Worm (Caenorhabditis elegans) whole organism, L4/young adult: ENCODE measurements around the gene K11D12.8.

Source experiments
- W03F9.2 ChIP-seq: fragments of 150-350 bp; optimal IDR thresholded peaks from 2 replicates; lab custom pipeline; 2014; ENCODE audit warnings: missing biosample characterization, missing genetic modification characterization
- dao-5 ChIP-seq: sonication (generic microtip); optimal IDR thresholded peaks from 2 replicates; lab custom pipeline; 2016; ENCODE audit warnings: missing genotype, missing genetic modification characterization, moderate library complexity, missing compliant biosample characterization
- him-1 ChIP-seq: sonication (generic microtip); optimal IDR thresholded peaks from 2 replicates; lab custom pipeline; 2016; ENCODE audit warnings: missing genotype, missing genetic modification reagents, missing genetic modification characterization, missing compliant biosample characterization

DNA sequence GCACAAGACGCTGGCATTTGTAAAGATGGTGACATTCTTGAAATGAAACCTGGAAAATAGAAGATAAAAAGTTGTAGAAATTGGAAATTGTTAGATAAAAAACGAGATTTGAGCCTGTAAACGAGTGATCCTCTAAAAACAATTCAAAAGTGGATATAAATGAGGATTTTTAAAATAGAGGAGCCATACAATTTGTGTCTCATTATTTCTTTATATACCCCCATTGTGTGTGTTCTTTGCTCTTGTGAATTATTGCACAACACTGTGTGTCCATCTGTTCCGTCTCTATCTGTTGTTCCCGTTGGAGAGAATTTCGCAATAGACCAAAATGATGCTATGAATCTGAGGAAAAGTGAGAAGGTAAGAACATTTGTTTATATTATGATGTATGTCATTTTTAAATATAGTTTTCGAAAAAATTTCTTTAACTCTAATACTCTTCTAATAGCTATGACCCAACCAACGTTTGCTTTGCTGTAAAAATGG is 46.2 kb upstream of the K11D12.8 start, which contains the start of gene Y58A7A.5:
- TF ChIP-seq him-1: no peak
- TF ChIP-seq dao-5 (tag; lab: Kevin White, UChicago): no peak
- TF ChIP-seq W03F9.2 (tag; lab: Kevin White, UChicago): no peak
